Worm (Caenorhabditis elegans) whole organism, L3 larva: ENCODE results near the gene C06E7.4.

ENCODE experiments used
- R02D3.7 ChIP-seq: fragments of 150-350 bp; optimal IDR thresholded peaks from 2 replicates; lab custom pipeline; 2014; ENCODE audit warnings: missing biosample characterization, missing genetic modification characterization
- ceh-16 ChIP-seq: sonication (generic microtip); optimal IDR thresholded peaks from 2 replicates; lab custom pipeline; 2017; ENCODE audit warnings: missing biosample characterization, missing genetic modification characterization
- nhr-12 ChIP-seq: fragments of 150-350 bp; optimal IDR thresholded peaks from 2 replicates; lab custom pipeline; 2014; ENCODE audit warnings: missing biosample characterization, missing genetic modification characterization
- pqm-1 ChIP-seq: fragments of 150-350 bp; optimal IDR thresholded peaks from 2 replicates; lab custom pipeline; 2017; ENCODE audit warnings: missing biosample characterization, missing genetic modification characterization, inconsistent platforms
- unc-62 ChIP-seq: fragments of 150-350 bp; sonication (generic microtip); optimal IDR thresholded peaks from 4 replicates; lab custom pipeline; 2014; ENCODE audit warnings: missing biosample characterization, missing genetic modification reagents, missing genetic modification characterization

DNA sequence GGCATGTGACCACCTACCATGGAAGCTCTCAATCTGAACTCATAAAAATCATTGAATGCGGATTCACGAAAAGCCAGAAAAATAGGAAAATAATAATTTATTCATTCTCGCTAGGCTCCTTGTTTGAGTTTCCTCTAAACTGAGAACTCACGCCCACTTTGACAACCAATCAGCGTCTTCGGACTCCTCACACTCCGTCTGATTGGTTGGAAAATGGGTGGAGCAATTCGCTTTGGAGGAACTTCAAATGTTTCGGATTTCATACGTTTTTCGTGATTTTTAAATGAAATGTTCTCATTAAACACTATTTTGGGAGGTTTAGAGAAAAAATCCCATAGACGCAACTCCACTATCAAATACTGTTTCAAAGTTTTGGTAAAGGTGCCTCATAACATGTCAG is 16.9 kb downstream of the C06E7.4 start:
- TF ChIP-seq unc-62 (GFP tag; lab: Kevin White, UChicago) (no peak), pqm-1 (tag; lab: Kevin White, UChicago) (no peak), nhr-12 (no peak), ceh-16 (no peak), R02D3.7 (tag; lab: Kevin White, UChicago) (no peak)
